Worm (Caenorhabditis elegans): ENCODE measurements around the gene F54H5.2.

ce11 chrII:6616770-6617169, 10.5 kb upstream of the F54H5.2 start, which contains the start of gene klf-3:
- TF ChIP-seq nhr-237 (tag; optimal IDR thresholded peaks at IDR 0.05) (no peak), ztf-4 (tag; optimal IDR thresholded peaks at IDR 0.05) (no peak), ama-1 (optimal IDR thresholded peaks at IDR 0.05) (no peak), elt-3 (tag; optimal IDR thresholded peaks at IDR 0.05) (no peak), nfya-1 (tag; optimal IDR thresholded peaks at IDR 0.05; ENCODE audit: insufficient read depth) (no peak), ztf-11 (tag; optimal IDR thresholded peaks at IDR 0.05) (no peak), tbx-2 (tag; optimal IDR thresholded peaks at IDR 0.05) (no peak), nhr-12 (tag; optimal IDR thresholded peaks at IDR 0.05) (no peak), pha-4 (tag; optimal IDR thresholded peaks at IDR 0.05) (no peak), hmg-11 (tag; optimal IDR thresholded peaks at IDR 0.05) (no peak), ZK546.5 (tag; optimal IDR thresholded peaks at IDR 0.05) (no peak), fkh-10 (GFP tag; optimal IDR thresholded peaks at IDR 0.05) (no peak), lin-39 (tag; optimal IDR thresholded peaks at IDR 0.05) (no peak), unc-39 (tag; optimal IDR thresholded peaks at IDR 0.05) (no peak)

Measured in whole organism, L3 larva.